Fruit fly (Drosophila melanogaster) Kc167 (cell line): ENCODE measurements around the gene BNIP3.

Source experiments
- Sin3A ChIP-seq: fragments of >200 bp; optimal IDR thresholded peaks from 2 replicates; lab custom pipeline; 2018; ENCODE audit warnings: missing external identifiers
- h ChIP-seq: fragments of >200 bp; optimal IDR thresholded peaks from 3 replicates; lab custom pipeline; 2018; ENCODE audit warnings: missing external identifiers
- insv ChIP-seq: fragments of >200 bp; optimal IDR thresholded peaks from 3 replicates; lab custom pipeline; 2018; ENCODE audit warnings: missing external identifiers
- psq ChIP-seq: fragments of >200 bp; optimal IDR thresholded peaks from 2 replicates; lab custom pipeline; 2017; ENCODE audit warnings: missing external identifiers
- ttk ChIP-seq: sonication (Bioruptor generic); optimal IDR thresholded peaks from 2 replicates; lab custom pipeline; 2017; ENCODE audit warnings: missing external identifiers

- TF ChIP-seq Sin3A (lab: Kevin White, UChicago) (no peak), psq (lab: Kevin White, UChicago) (no peak), insv (no peak), ttk (lab: Kevin White, UChicago) (no peak), h (lab: Kevin White, UChicago) (no peak)
Measured at dm6 chr3L:20526143-20526195, 6.8 kb upstream of the BNIP3 start, which contains the start of gene Pss.
